Fruit fly (Drosophila melanogaster) whole organism: ENCODE data around the gene Catsup.

Source experiments
- CG8478 ChIP-seq: fragments of >200 bp; optimal IDR thresholded peaks from 2 replicates; lab custom pipeline; 2018; ENCODE audit warnings: inconsistent platforms
- Dll ChIP-seq: fragments of >200 bp; optimal IDR thresholded peaks from 2 replicates; lab custom pipeline; 2017
- EcR ChIP-seq, 2 experiments: fragments of >200 bp; optimal IDR thresholded peaks; 2 replicates each; lab custom pipeline; 2017; ENCODE audit warnings: missing biosample characterization in 2 of 2, missing genetic modification characterization in 2 of 2, missing genetic modification reagents in 2 of 2
- pan ChIP-seq: fragments of >200 bp; optimal IDR thresholded peaks from 2 replicates; lab custom pipeline; 2017
- psq ChIP-seq: fragments of >200 bp; optimal IDR thresholded peaks from 2 replicates; lab custom pipeline; 2017

- no peak for TF ChIP-seq Dll (lab: Kevin White, UChicago)
- no peak for TF ChIP-seq psq (lab: Kevin White, UChicago)
- no peak for TF ChIP-seq CG8478 (lab: Kevin White, UChicago)
- TF ChIP-seq pan (lab: Kevin White, UChicago), result no peak
- no peak for TF ChIP-seq EcR (GFP tag; optimal IDR thresholded peaks at IDR 0.05; lab: Kevin White, UChicago)
These were observed 26.0 kb upstream of the Catsup start for dm6 chr2L:19015628-19016027.
